Worm (Caenorhabditis elegans) whole organism, young adult: ENCODE data around the gene ima-1.

Experiments
- B0019.2 ChIP-seq: fragments of 200-800 bp; sonication (Bioruptor generic); conservative IDR thresholded peaks from 2 replicates; pipeline ENCODE4 v1.3.6; 2022; ENCODE audit warnings: missing genetic modification reagents, missing genetic modification characterization, missing compliant biosample characterization
- C17E4.6 ChIP-seq: fragments of 200-800 bp; sonication (Bioruptor generic); IDR thresholded peaks from 2 replicates; pipeline ENCODE4 v1.3.6; 2022; ENCODE audit warnings: missing genetic modification reagents, missing genetic modification characterization, missing compliant biosample characterization
- F49E8.2 ChIP-seq: sonication (generic microtip); optimal IDR thresholded peaks from 3 replicates; lab custom pipeline; 2017; ENCODE audit warnings: missing genetic modification characterization, mild to moderate bottlenecking, missing compliant biosample characterization, antibody characterized with exemption, moderate library complexity; ENCODE audit not compliant: insufficient read depth
- F55B11.4 ChIP-seq: sonication (generic microtip); optimal IDR thresholded peaks from 2 replicates; lab custom pipeline; 2016; ENCODE audit warnings: missing compliant biosample characterization, missing genetic modification characterization, borderline replicate concordance; ENCODE audit not compliant: insufficient read depth
- F57C9.4 ChIP-seq: sonication (generic microtip); optimal IDR thresholded peaks from 2 replicates; lab custom pipeline; 2017; ENCODE audit warnings: mild to moderate bottlenecking, missing genetic modification characterization, missing compliant biosample characterization
- K11D2.4 ChIP-seq: fragments of 200-800 bp; sonication (Bioruptor generic); IDR thresholded peaks from 2 replicates; pipeline ENCODE4 v1.3.6; 2022; ENCODE audit warnings: missing genetic modification reagents, missing genetic modification characterization, missing compliant biosample characterization
- K12H6.12 ChIP-seq: fragments of 200-800 bp; sonication (Bioruptor generic); optimal IDR thresholded peaks from 2 replicates; lab custom pipeline; 2018; ENCODE audit warnings: mild to moderate bottlenecking, missing genetic modification characterization, missing compliant biosample characterization
- T26A5.8 ChIP-seq: sonication (generic microtip); optimal IDR thresholded peaks from 2 replicates; lab custom pipeline; 2016; ENCODE audit warnings: missing genetic modification characterization, missing compliant biosample characterization
- Y53F4B.3 ChIP-seq: fragments of 200-800 bp; sonication (Bioruptor generic); IDR thresholded peaks from 2 replicates; pipeline ENCODE4 v1.3.6; 2022; ENCODE audit warnings: missing genetic modification reagents, missing genetic modification characterization, missing compliant biosample characterization
- aptf-3 ChIP-seq: fragments of 200-800 bp; sonication (Bioruptor generic); IDR thresholded peaks from 2 replicates; pipeline ENCODE4 v1.3.6; 2022; ENCODE audit warnings: missing genetic modification characterization, missing compliant biosample characterization
- atf-7 ChIP-seq: sonication (generic microtip); optimal IDR thresholded peaks from 2 replicates; lab custom pipeline; 2017; ENCODE audit warnings: mild to moderate bottlenecking, missing genetic modification characterization, missing compliant biosample characterization
- attf-5 ChIP-seq: fragments of 200-800 bp; sonication (Bioruptor generic); optimal IDR thresholded peaks from 2 replicates; lab custom pipeline; 2018; ENCODE audit warnings: mild to moderate bottlenecking, missing genetic modification characterization, missing compliant biosample characterization
- ceh-100 ChIP-seq: fragments of 200-800 bp; sonication (Bioruptor generic); IDR thresholded peaks from 2 replicates; pipeline ENCODE4 v1.3.6; 2022; ENCODE audit warnings: missing genetic modification reagents, missing genetic modification characterization, missing compliant biosample characterization
- ceh-79 ChIP-seq: sonication (generic microtip); optimal IDR thresholded peaks from 2 replicates; lab custom pipeline; 2017; ENCODE audit warnings: mild to moderate bottlenecking, missing genetic modification characterization, missing compliant biosample characterization
- efl-1 ChIP-seq: fragments of 150-350 bp; optimal IDR thresholded peaks from 2 replicates; lab custom pipeline; 2014; ENCODE audit warnings: missing biosample characterization, missing genetic modification reagents, missing genetic modification characterization
- egl-44 ChIP-seq: fragments of 200-800 bp; sonication (Bioruptor generic); IDR thresholded peaks from 2 replicates; pipeline ENCODE4 v1.3.6; 2022; ENCODE audit warnings: missing genetic modification reagents, missing genetic modification characterization, missing compliant biosample characterization
- fkh-3 ChIP-seq: sonication (generic microtip); optimal IDR thresholded peaks from 2 replicates; lab custom pipeline; 2016; ENCODE audit warnings: mild to moderate bottlenecking, missing genetic modification characterization, missing compliant biosample characterization
- gei-17 ChIP-seq: fragments of 200-800 bp; sonication (Bioruptor generic); optimal IDR thresholded peaks from 2 replicates; lab custom pipeline; 2018; ENCODE audit warnings: mild to moderate bottlenecking, missing genetic modification characterization, missing compliant biosample characterization
- hlh-12 ChIP-seq: sonication (generic microtip); optimal IDR thresholded peaks from 2 replicates; lab custom pipeline; 2016; ENCODE audit warnings: missing genetic modification characterization, missing compliant biosample characterization
- hlh-26 ChIP-seq: fragments of 200-800 bp; sonication (Bioruptor generic); conservative IDR thresholded peaks from 2 replicates; pipeline ENCODE4 v1.3.6; 2022; ENCODE audit warnings: missing genetic modification reagents, missing genetic modification characterization, missing compliant biosample characterization
- hmg-1.2 ChIP-seq: fragments of 200-800 bp; sonication (Bioruptor generic); IDR thresholded peaks from 2 replicates; pipeline ENCODE4 v1.3.6; 2022; ENCODE audit warnings: missing genetic modification reagents, missing genetic modification characterization, missing compliant biosample characterization
- hmg-20 ChIP-seq: fragments of 200-800 bp; sonication (Bioruptor generic); IDR thresholded peaks from 2 replicates; pipeline ENCODE4 v1.3.6; 2022; ENCODE audit warnings: missing genetic modification reagents, missing genetic modification characterization, missing compliant biosample characterization
- lin-26 ChIP-seq: fragments of 200-800 bp; sonication (Bioruptor generic); IDR thresholded peaks from 2 replicates; pipeline ENCODE4 v1.3.6; 2022; ENCODE audit warnings: missing genetic modification reagents, missing genetic modification characterization, missing compliant biosample characterization
- lin-54 ChIP-seq: fragments of 200-800 bp; sonication (Bioruptor generic); optimal IDR thresholded peaks from 2 replicates; lab custom pipeline; 2018; ENCODE audit warnings: mild to moderate bottlenecking, missing genetic modification characterization, missing compliant biosample characterization
- lsy-27 ChIP-seq: sonication (generic microtip); optimal IDR thresholded peaks from 2 replicates; lab custom pipeline; 2017; ENCODE audit warnings: missing genetic modification characterization, mild to moderate bottlenecking, missing compliant biosample characterization, antibody characterized with exemption, missing genotype, borderline replicate concordance; ENCODE audit not compliant: insufficient read depth
- madf-3 ChIP-seq: fragments of 200-800 bp; sonication (Bioruptor generic); IDR thresholded peaks from 2 replicates; pipeline ENCODE4 v1.3.6; 2022; ENCODE audit warnings: missing genetic modification reagents, missing genetic modification characterization, missing compliant biosample characterization
- mes-4 ChIP-seq: sonication (generic microtip); optimal IDR thresholded peaks from 2 replicates; lab custom pipeline; 2016; ENCODE audit warnings: missing genotype, missing genetic modification characterization, missing compliant biosample characterization
- nfya-1 ChIP-seq: sonication (generic microtip); optimal IDR thresholded peaks from 2 replicates; lab custom pipeline; 2017; ENCODE audit warnings: antibody characterized with exemption, missing compliant biosample characterization, missing genetic modification characterization, borderline replicate concordance; ENCODE audit not compliant: insufficient read depth
- nfya-2 ChIP-seq: fragments of 200-800 bp; sonication (Bioruptor generic); IDR thresholded peaks from 2 replicates; pipeline ENCODE4 v1.3.6; 2022; ENCODE audit warnings: missing genetic modification reagents, missing genetic modification characterization, missing compliant biosample characterization
- nhr-120 ChIP-seq: fragments of 200-800 bp; sonication (Bioruptor generic); IDR thresholded peaks from 2 replicates; pipeline ENCODE4 v1.3.6; 2022; ENCODE audit warnings: missing genetic modification characterization, missing compliant biosample characterization
- nhr-80 ChIP-seq: sonication (generic microtip); optimal IDR thresholded peaks from 2 replicates; lab custom pipeline; 2016; ENCODE audit warnings: missing genetic modification characterization, missing compliant biosample characterization
- pbrm-1 ChIP-seq: fragments of 200-800 bp; sonication (Bioruptor generic); IDR thresholded peaks from 2 replicates; pipeline ENCODE4 v1.3.6; 2022; ENCODE audit warnings: missing genetic modification reagents, missing genetic modification characterization, missing compliant biosample characterization
- rcor-1 ChIP-seq: fragments of 200-800 bp; sonication (Bioruptor generic); IDR thresholded peaks from 2 replicates; pipeline ENCODE4 v1.3.6; 2022; ENCODE audit warnings: missing genetic modification reagents, missing genetic modification characterization, missing compliant biosample characterization
- tbx-9 ChIP-seq: sonication (generic microtip); optimal IDR thresholded peaks from 2 replicates; lab custom pipeline; 2016; ENCODE audit warnings: borderline replicate concordance, missing genetic modification characterization, inconsistent platforms, missing compliant biosample characterization
- unc-62 ChIP-seq: fragments of 150-350 bp; optimal IDR thresholded peaks from 2 replicates; lab custom pipeline; 2014; ENCODE audit warnings: missing biosample characterization, missing genetic modification reagents, missing genetic modification characterization
- zfh-2 ChIP-seq: fragments of 200-800 bp; sonication (Bioruptor generic); conservative IDR thresholded peaks from 2 replicates; pipeline ENCODE4 v1.3.6; 2022; ENCODE audit warnings: missing genetic modification reagents, missing genetic modification characterization, missing compliant biosample characterization

The ima-1 gene

ce11 chrV:11204452-11204851 lies 35.0 kb upstream of the ima-1 start:
- no peak for TF ChIP-seq lin-54 (GFP tag; lab: Kevin White, UChicago)
- no peak for TF ChIP-seq lsy-27 (tag; lab: Kevin White, UChicago)
- no peak for TF ChIP-seq K12H6.12
- no peak for TF ChIP-seq ceh-79
- TF ChIP-seq T26A5.8 (tag; lab: Kevin White, UChicago) = no peak
- no peak for TF ChIP-seq unc-62
- TF ChIP-seq hlh-12 (tag; lab: Kevin White, UChicago) = no peak
- TF ChIP-seq nfya-1 (tag; lab: Kevin White, UChicago) = no peak

DNA sequence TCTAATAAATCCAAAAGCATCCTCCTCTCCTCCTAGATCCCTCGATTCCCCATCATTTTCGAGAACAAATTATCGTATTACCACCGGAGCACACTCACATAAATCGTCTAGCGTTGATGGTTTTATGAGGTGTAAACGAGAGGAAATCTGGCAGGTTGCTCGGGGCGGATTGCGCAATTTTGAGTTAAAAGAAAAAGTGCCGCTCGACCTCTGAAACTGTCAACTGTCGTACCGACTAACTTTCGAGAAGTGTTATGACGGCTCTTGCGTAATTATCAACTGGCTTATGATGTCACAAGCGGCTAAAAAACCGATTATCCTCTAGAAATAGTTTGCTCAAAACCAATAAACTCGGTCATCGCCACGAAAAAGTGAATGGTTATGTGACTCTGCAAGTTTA lies 33.0 kb upstream of the ima-1 start:
- no peak for TF ChIP-seq F55B11.4 (tag; lab: Kevin White, UChicago)
- no peak for TF ChIP-seq aptf-3 (GFP tag; lab: Robert Waterston, UW)
- TF ChIP-seq unc-62 = peak; percentile 5
- TF ChIP-seq F57C9.4 (tag; lab: Kevin White, UChicago) = no peak
- TF ChIP-seq, all 124 proteins: peak for 1

DNA sequence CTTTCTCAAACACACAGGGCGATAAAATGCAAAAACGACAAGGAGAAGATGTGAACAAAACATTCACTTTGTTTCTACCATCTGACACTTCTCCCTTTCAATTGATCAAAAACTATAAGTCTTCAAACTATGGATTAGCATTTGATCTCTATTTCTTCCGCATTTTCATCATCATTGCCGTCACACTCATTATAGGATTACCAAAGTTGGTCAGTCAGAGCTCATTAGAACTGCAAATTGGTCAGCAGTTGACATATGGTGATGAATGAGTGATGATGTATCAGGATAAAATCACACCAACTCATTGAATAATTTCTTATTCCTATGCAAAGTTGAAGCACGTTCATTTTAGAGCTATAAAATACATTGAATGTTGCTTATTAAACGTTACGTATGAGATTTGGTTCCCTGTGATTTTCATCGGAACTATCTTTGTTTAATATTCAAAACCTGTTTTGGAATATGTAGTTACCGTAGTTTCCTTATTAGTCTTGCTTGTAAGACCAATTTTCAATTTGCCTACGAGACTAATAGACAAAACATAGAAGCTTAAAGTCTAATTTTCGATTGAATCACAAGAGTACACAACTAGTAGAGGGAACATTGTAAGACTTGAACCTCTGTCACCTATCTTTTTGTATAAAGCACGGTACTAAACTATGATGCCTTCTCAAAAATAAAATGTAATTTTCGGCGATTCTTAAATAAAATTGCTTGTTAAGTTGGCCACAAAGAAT lies 29.9 kb upstream of the ima-1 start:
- TF ChIP-seq hmg-1.2 (no peak), unc-62 (no peak), ceh-79 (no peak), attf-5 (GFP tag; lab: Kevin White, UChicago) (no peak), ceh-100 (GFP tag; lab: Robert Waterston, UW) (no peak), pbrm-1 (no peak)

DNA sequence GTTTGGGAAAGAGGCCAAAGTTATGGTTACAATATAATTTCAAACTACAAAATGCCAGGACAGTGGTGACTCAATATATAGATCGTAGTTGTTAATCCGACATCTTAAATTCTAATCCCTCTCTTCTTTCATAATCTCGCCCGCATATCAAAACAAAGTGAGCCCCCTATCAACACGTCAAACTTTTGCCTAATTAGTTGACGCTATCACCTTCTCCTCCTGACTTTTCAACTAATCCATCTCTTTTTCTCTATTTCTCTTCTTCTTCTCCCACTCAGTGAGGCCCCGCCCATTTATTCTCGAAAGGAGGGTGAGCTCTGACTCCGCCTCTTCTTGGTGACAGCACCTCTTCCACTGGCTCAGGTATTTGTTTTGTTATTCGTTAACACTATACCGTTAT lies 28.2 kb upstream of the ima-1 start:
- 0 out of 2 replicates have a peak, but pooled peaks have one; percentile 11 for TF ChIP-seq hmg-1.2
- TF ChIP-seq hmg-20 (GFP tag; lab: Robert Waterston, UW) = no peak

- TF ChIP-seq fkh-3 = no peak
- no peak for TF ChIP-seq nhr-80 (tag; lab: Kevin White, UChicago)
- no peak for TF ChIP-seq K11D2.4 (GFP tag; lab: Robert Waterston, UW)
- no peak for TF ChIP-seq nfya-1 (tag; lab: Kevin White, UChicago)
- no peak for TF ChIP-seq ceh-79
- no peak for TF ChIP-seq gei-17 (GFP tag; lab: Kevin White, UChicago)
- no peak for TF ChIP-seq nhr-120 (GFP tag; lab: Robert Waterston, UW)
- TF ChIP-seq lin-54 (GFP tag; lab: Kevin White, UChicago) = no peak
- TF ChIP-seq egl-44 (GFP tag; lab: Robert Waterston, UW) = no peak
- no peak for TF ChIP-seq C17E4.6 (GFP tag; lab: Robert Waterston, UW)
- no peak for TF ChIP-seq nfya-2
- no peak for TF ChIP-seq lin-26 (GFP tag; lab: Robert Waterston, UW)
Measured at ce11 chrV:11214569-11214968, 24.9 kb upstream of the ima-1 start.

DNA sequence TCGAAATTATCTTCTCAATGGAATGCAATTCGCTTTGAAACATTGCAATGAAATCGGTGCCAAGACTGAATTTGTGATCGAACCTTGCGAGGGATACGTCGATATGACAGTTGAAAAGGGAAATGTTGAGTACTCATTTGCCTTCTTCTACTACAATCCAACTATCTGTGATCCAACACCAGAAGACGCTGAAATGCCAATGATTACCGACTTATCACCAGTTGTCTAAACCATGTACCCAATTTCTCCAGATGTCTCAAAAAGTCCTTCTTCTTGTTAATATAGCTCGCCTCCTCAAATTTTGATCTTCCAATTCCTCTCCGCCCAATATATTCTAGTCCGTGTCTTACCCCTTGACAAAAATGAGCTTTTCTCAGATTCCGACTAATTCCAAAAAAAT lies 23.3 kb upstream of the ima-1 start:
- TF ChIP-seq Y53F4B.3 (no peak), hmg-20 (GFP tag; lab: Robert Waterston, UW) (no peak), mes-4 (tag; lab: Kevin White, UChicago) (no peak), efl-1 (GFP tag; lab: Kevin White, UChicago) (no peak), F49E8.2 (tag; lab: Kevin White, UChicago) (no peak), zfh-2 (no peak), B0019.2 (GFP tag; lab: Robert Waterston, UW) (no peak), atf-7 (tag; lab: Kevin White, UChicago) (no peak), tbx-9 (tag; lab: Kevin White, UChicago) (no peak), hlh-26 (GFP tag; lab: Robert Waterston, UW) (no peak), lin-26 (GFP tag; lab: Robert Waterston, UW) (no peak), K12H6.12 (no peak), rcor-1 (GFP tag; lab: Robert Waterston, UW) (no peak), madf-3 (GFP tag; lab: Robert Waterston, UW) (no peak)
